Worm (Caenorhabditis elegans) whole organism, L4/young adult: ENCODE results near the gene M28.8.

Experiments used
- W03F9.2 ChIP-seq: fragments of 150-350 bp; optimal IDR thresholded peaks from 2 replicates; lab custom pipeline; 2014; ENCODE audit warnings: missing biosample characterization, missing genetic modification characterization
- dao-5 ChIP-seq: sonication (generic microtip); optimal IDR thresholded peaks from 2 replicates; lab custom pipeline; 2016; ENCODE audit warnings: missing genotype, missing genetic modification characterization, moderate library complexity, missing compliant biosample characterization
- him-1 ChIP-seq: sonication (generic microtip); optimal IDR thresholded peaks from 2 replicates; lab custom pipeline; 2016; ENCODE audit warnings: missing genotype, missing genetic modification reagents, missing genetic modification characterization, missing compliant biosample characterization

- TF ChIP-seq W03F9.2 (tag; lab: Kevin White, UChicago) (no peak), dao-5 (tag; lab: Kevin White, UChicago) (no peak), him-1 (tag; lab: Kevin White, UChicago) (no peak)
Observed at ce11 chrII:10602184-10602583, 25.9 kb upstream of the M28.8 start, which contains the start of gene srv-2.
